Fruit fly (Drosophila melanogaster) whole organism, embryonic: ENCODE results near the gene aux.

Experiments
- Mad ChIP-seq: fragments of 200-800 bp; sonication (Bioruptor generic); optimal IDR thresholded peaks from 2 replicates; lab custom pipeline; 2016; ENCODE audit warnings: missing biosample characterization, missing genetic modification characterization
- Poxn ChIP-seq: fragments of 200-800 bp; sonication (Bioruptor generic); IDR thresholded peaks from 2 replicates; pipeline ENCODE4 v1.3.6; 2022; ENCODE audit warnings: missing biosample characterization, missing genetic modification characterization
- ewg ChIP-seq: fragments of 200-800 bp; sonication (Bioruptor generic); optimal IDR thresholded peaks from 3 replicates; lab custom pipeline; 2017; ENCODE audit warnings: mild to moderate bottlenecking, missing biosample characterization, missing genetic modification reagents, missing genetic modification characterization
- fd102C ChIP-seq: fragments of 200-800 bp; sonication (Bioruptor generic); optimal IDR thresholded peaks from 2 replicates; lab custom pipeline; 2018; ENCODE audit warnings: missing biosample characterization, mild to moderate bottlenecking, missing genetic modification characterization, moderate library complexity
- gt ChIP-seq: fragments of 200-800 bp; sonication (Bioruptor generic); IDR thresholded peaks from 2 replicates; pipeline ENCODE4 v1.3.6; 2022; ENCODE audit warnings: missing biosample characterization, missing genetic modification characterization
- pnt ChIP-seq: fragments of 200-800 bp; sonication (Bioruptor generic); optimal IDR thresholded peaks from 3 replicates; lab custom pipeline; 2016; ENCODE audit warnings: missing biosample characterization, missing genetic modification characterization

- TF ChIP-seq Mad (GFP tag; lab: Kevin White, UChicago) (no peak), gt (no peak), ewg (no peak), pnt (no peak), fd102C (GFP tag; lab: Kevin White, UChicago) (no peak), Poxn (GFP tag; lab: Robert Waterston, UW) (no peak)
Observed at dm6 chr3R:4190160-4190559, 21.4 kb upstream of the aux start, which contains the start of gene Dsk.
